Fruit fly (Drosophila melanogaster) whole organism, prepupa: ENCODE results near the gene Tmf.
A peak's percentile ranks its signal among the peaks of the same experiment; 100 is the strongest.

ENCODE experiments used
- Blimp-1 ChIP-seq: fragments of 200-800 bp; sonication (Bioruptor generic); optimal IDR thresholded peaks from 3 replicates; lab custom pipeline; 2017; ENCODE audit warnings: missing biosample characterization, missing genetic modification characterization, mild to moderate bottlenecking, moderate library complexity, missing genetic modification reagents
- CG10631 ChIP-seq: fragments of 200-800 bp; sonication (Bioruptor generic); optimal IDR thresholded peaks from 2 replicates; lab custom pipeline; 2016; ENCODE audit warnings: missing biosample characterization, missing genetic modification characterization
- CG10669 ChIP-seq: fragments of 200-800 bp; sonication (Bioruptor generic); optimal IDR thresholded peaks from 3 replicates; lab custom pipeline; 2018; ENCODE audit warnings: missing biosample characterization, mild to moderate bottlenecking, missing genetic modification characterization, moderate library complexity
- CG11294 ChIP-seq: fragments of 200-800 bp; sonication (Bioruptor generic); IDR thresholded peaks from 2 replicates; pipeline ENCODE4 v1.3.6; 2022; ENCODE audit warnings: missing biosample characterization, missing genetic modification characterization
- CG11762 ChIP-seq: fragments of 200-800 bp; sonication (Bioruptor generic); optimal IDR thresholded peaks from 3 replicates; lab custom pipeline; 2016; ENCODE audit warnings: missing biosample characterization, missing genetic modification characterization; ENCODE audit not compliant: insufficient read depth
- CG11902 ChIP-seq: fragments of 200-800 bp; sonication (Bioruptor generic); optimal IDR thresholded peaks from 3 replicates; lab custom pipeline; 2016; ENCODE audit warnings: missing biosample characterization, missing genetic modification characterization
- CG15336 ChIP-seq: fragments of 200-800 bp; sonication (Bioruptor generic); IDR thresholded peaks from 2 replicates; pipeline ENCODE4 v1.3.6; 2022; ENCODE audit warnings: missing biosample characterization, missing genetic modification characterization
- CG1621 ChIP-seq: fragments of 200-800 bp; sonication (Bioruptor generic); optimal IDR thresholded peaks from 3 replicates; lab custom pipeline; 2018; ENCODE audit warnings: missing biosample characterization, mild to moderate bottlenecking, missing genetic modification characterization
- CG16779 ChIP-seq: fragments of 200-800 bp; sonication (Bioruptor generic); optimal IDR thresholded peaks from 3 replicates; lab custom pipeline; 2017; ENCODE audit warnings: missing biosample characterization, mild to moderate bottlenecking, missing genetic modification characterization
- CG3032 ChIP-seq: fragments of 200-800 bp; optimal IDR thresholded peaks from 2 replicates; lab custom pipeline; 2019; ENCODE audit warnings: missing biosample characterization, mild to moderate bottlenecking, missing genetic modification characterization, moderate library complexity
- CG31627 ChIP-seq: fragments of 200-800 bp; sonication (Bioruptor generic); optimal IDR thresholded peaks from 3 replicates; lab custom pipeline; 2016; ENCODE audit warnings: missing biosample characterization, missing genetic modification characterization
- CG32006 ChIP-seq: fragments of 200-800 bp; sonication (Bioruptor generic); optimal IDR thresholded peaks from 3 replicates; lab custom pipeline; 2017; ENCODE audit warnings: missing biosample characterization, mild to moderate bottlenecking, missing genetic modification characterization
- CG34406 ChIP-seq: fragments of 200-800 bp; sonication (Bioruptor generic); optimal IDR thresholded peaks from 3 replicates; lab custom pipeline; 2016; ENCODE audit warnings: missing biosample characterization, missing genetic modification characterization
- CG3919 ChIP-seq: fragments of 200-800 bp; sonication (Bioruptor generic); optimal IDR thresholded peaks from 3 replicates; lab custom pipeline; 2016; ENCODE audit warnings: missing biosample characterization, missing genetic modification characterization
- CG4318 ChIP-seq: fragments of 200-800 bp; sonication (Bioruptor generic); optimal IDR thresholded peaks from 3 replicates; lab custom pipeline; 2017; ENCODE audit warnings: missing biosample characterization, mild to moderate bottlenecking, missing genetic modification characterization
- CG6276 ChIP-seq: fragments of 200-800 bp; sonication (Bioruptor generic); optimal IDR thresholded peaks from 2 replicates; lab custom pipeline; 2017; ENCODE audit warnings: missing biosample characterization, mild to moderate bottlenecking, missing genetic modification characterization
- CG6792 ChIP-seq: fragments of 200-800 bp; sonication (Bioruptor generic); optimal IDR thresholded peaks from 3 replicates; lab custom pipeline; 2016; ENCODE audit warnings: missing biosample characterization, missing genetic modification characterization
- CG6808 ChIP-seq: fragments of 200-800 bp; sonication (Bioruptor generic); optimal IDR thresholded peaks from 3 replicates; lab custom pipeline; 2017; ENCODE audit warnings: missing biosample characterization, missing genetic modification characterization, mild to moderate bottlenecking, moderate library complexity, missing genetic modification reagents
- CG7368 ChIP-seq: fragments of 200-800 bp; sonication (Bioruptor generic); optimal IDR thresholded peaks from 3 replicates; lab custom pipeline; 2016; ENCODE audit warnings: missing biosample characterization, missing genetic modification characterization
- CG8119 ChIP-seq: fragments of 200-800 bp; sonication (Bioruptor generic); IDR thresholded peaks from 3 replicates; pipeline ENCODE4 v1.3.6; 2022; ENCODE audit warnings: missing biosample characterization, missing genetic modification characterization
- CG8319 ChIP-seq: fragments of 200-800 bp; sonication (Bioruptor generic); optimal IDR thresholded peaks from 3 replicates; lab custom pipeline; 2016; ENCODE audit warnings: missing biosample characterization, missing genetic modification characterization
- CG8632 ChIP-seq: fragments of 200-800 bp; sonication (Bioruptor generic); optimal IDR thresholded peaks from 3 replicates; lab custom pipeline; 2016; ENCODE audit warnings: missing biosample characterization, missing genetic modification characterization
- Eip78C ChIP-seq: fragments of 200-800 bp; sonication (Bioruptor generic); peaks from one replicate; lab custom pipeline; 2016; ENCODE audit warnings: missing biosample characterization, missing genetic modification characterization
- Eip93F ChIP-seq: fragments of 200-800 bp; sonication (Bioruptor generic); optimal IDR thresholded peaks from 2 replicates; lab custom pipeline; 2016; ENCODE audit warnings: missing biosample characterization, mild to moderate bottlenecking, missing genetic modification characterization
- Ets21C ChIP-seq: fragments of 200-800 bp; sonication (Bioruptor generic); optimal IDR thresholded peaks from 3 replicates; lab custom pipeline; 2016; ENCODE audit warnings: missing biosample characterization, missing genetic modification characterization
- Ets96B ChIP-seq: fragments of 200-800 bp; optimal IDR thresholded peaks from 2 replicates; lab custom pipeline; 2019; ENCODE audit warnings: missing biosample characterization, mild to moderate bottlenecking, missing genetic modification characterization, moderate library complexity
- Hr38 ChIP-seq: sonication (Bioruptor generic); optimal IDR thresholded peaks from 2 replicates; lab custom pipeline; 2016; ENCODE audit warnings: missing biosample characterization, missing genetic modification characterization
- Hr39 ChIP-seq: fragments of 200-800 bp; sonication (Bioruptor generic); optimal IDR thresholded peaks from 2 replicates; lab custom pipeline; 2016; ENCODE audit warnings: missing biosample characterization, missing genetic modification characterization
- Hr4 ChIP-seq: fragments of 200-800 bp; sonication (Bioruptor generic); optimal IDR thresholded peaks from 3 replicates; lab custom pipeline; 2016; ENCODE audit warnings: missing biosample characterization, missing genetic modification characterization
- Lpt ChIP-seq: fragments of 200-800 bp; sonication (Bioruptor generic); optimal IDR thresholded peaks from 3 replicates; lab custom pipeline; 2016; ENCODE audit warnings: missing biosample characterization, missing genetic modification characterization
- Met ChIP-seq: fragments of 200-800 bp; sonication (Bioruptor generic); optimal IDR thresholded peaks from 3 replicates; lab custom pipeline; 2016; ENCODE audit warnings: missing biosample characterization, missing genetic modification characterization
- OdsH ChIP-seq: fragments of 200-800 bp; sonication (Bioruptor generic); optimal IDR thresholded peaks from 3 replicates; lab custom pipeline; 2016; ENCODE audit warnings: missing biosample characterization, missing genetic modification characterization
- Smox ChIP-seq: fragments of 200-800 bp; sonication (Bioruptor generic); optimal IDR thresholded peaks from 3 replicates; lab custom pipeline; 2016; ENCODE audit warnings: missing biosample characterization, missing genetic modification characterization
- Sox102F ChIP-seq: fragments of 200-800 bp; sonication (Bioruptor generic); optimal IDR thresholded peaks from 2 replicates; lab custom pipeline; 2016; ENCODE audit warnings: missing biosample characterization, mild to moderate bottlenecking, missing genetic modification characterization
- Sox14 ChIP-seq: fragments of 200-800 bp; sonication (Bioruptor generic); optimal IDR thresholded peaks from 3 replicates; lab custom pipeline; 2016; ENCODE audit warnings: missing biosample characterization, missing genetic modification characterization
- Sox15 ChIP-seq: fragments of 200-800 bp; sonication (Bioruptor generic); optimal IDR thresholded peaks from 3 replicates; lab custom pipeline; 2016; ENCODE audit warnings: missing biosample characterization, missing genetic modification characterization
- achi ChIP-seq: fragments of 200-800 bp; sonication (Bioruptor generic); optimal IDR thresholded peaks from 3 replicates; lab custom pipeline; 2016; ENCODE audit warnings: missing biosample characterization, missing genetic modification characterization
- cyc ChIP-seq: fragments of 200-800 bp; sonication (Bioruptor generic); optimal IDR thresholded peaks from 3 replicates; lab custom pipeline; 2016; ENCODE audit warnings: missing biosample characterization, missing genetic modification characterization
- eg ChIP-seq: fragments of 200-800 bp; sonication (Bioruptor generic); IDR thresholded peaks from 3 replicates; pipeline ENCODE4 v1.3.6; 2022; ENCODE audit warnings: missing biosample characterization, missing genetic modification characterization
- fd59A ChIP-seq: fragments of 200-800 bp; sonication (Bioruptor generic); optimal IDR thresholded peaks from 2 replicates; lab custom pipeline; 2017; ENCODE audit warnings: missing biosample characterization, mild to moderate bottlenecking, missing genetic modification characterization, missing genetic modification reagents
- fd85E ChIP-seq: fragments of 200-800 bp; sonication (Bioruptor generic); optimal IDR thresholded peaks from 3 replicates; lab custom pipeline; 2016; ENCODE audit warnings: missing biosample characterization, missing genetic modification characterization
- fkh ChIP-seq: fragments of 200-800 bp; sonication (Bioruptor generic); optimal IDR thresholded peaks from 3 replicates; lab custom pipeline; 2017; ENCODE audit warnings: missing biosample characterization, mild to moderate bottlenecking, missing genetic modification characterization, moderate library complexity
- net ChIP-seq: fragments of 200-800 bp; sonication (Bioruptor generic); optimal IDR thresholded peaks from 3 replicates; lab custom pipeline; 2016; ENCODE audit warnings: missing biosample characterization, missing genetic modification characterization
- salr ChIP-seq, 2 experiments: fragments of 200-800 bp; sonication (Bioruptor generic); optimal IDR thresholded peaks; 3 replicates each; lab custom pipeline; 2016 to 2018; ENCODE audit warnings: missing biosample characterization in 2 of 2, missing genetic modification characterization in 2 of 2, mild to moderate bottlenecking in 1 of 2
- ss ChIP-seq, 2 experiments: fragments of 200-800 bp; sonication (Bioruptor generic); optimal IDR thresholded peaks; 2 replicates in 1 of 2; 3 replicates in 1 of 2; lab custom pipeline; 2017 to 2018; ENCODE audit warnings: mild to moderate bottlenecking in 2 of 2, missing biosample characterization in 2 of 2, missing genetic modification characterization in 2 of 2, moderate library complexity in 1 of 2
- topi ChIP-seq: fragments of 200-800 bp; sonication (Bioruptor generic); optimal IDR thresholded peaks from 3 replicates; lab custom pipeline; 2016; ENCODE audit warnings: missing biosample characterization, missing genetic modification characterization
- vri ChIP-seq: fragments of 200-800 bp; sonication (Bioruptor generic); optimal IDR thresholded peaks from 3 replicates; lab custom pipeline; 2016; ENCODE audit warnings: missing biosample characterization, mild to moderate bottlenecking, missing genetic modification characterization

Tmf gene

DNA sequence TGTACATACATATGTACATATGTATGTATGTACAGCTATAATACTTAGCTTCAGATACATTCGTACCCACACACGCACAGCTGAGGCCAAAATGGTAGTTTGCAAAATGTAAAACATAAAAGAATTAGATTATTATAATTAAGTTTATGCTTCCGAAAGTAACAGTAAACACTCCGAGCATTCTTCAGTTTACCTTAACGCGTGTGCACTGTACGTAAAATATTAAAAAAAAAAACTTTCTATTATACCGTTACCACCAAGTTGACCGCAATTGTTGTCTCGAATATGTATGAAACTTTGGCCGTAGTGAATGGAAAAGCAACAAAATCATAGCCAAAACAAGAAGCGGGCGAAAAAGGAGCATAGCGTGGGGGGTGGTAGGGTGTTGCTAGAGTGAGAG, 10.4 kb downstream of the Tmf start (continued):
- peak; percentile 59 for TF ChIP-seq CG3032 (tag; lab: Kevin White, UChicago)
- TF ChIP-seq CG8632 (GFP tag; lab: Kevin White, UChicago): peak; percentile 67
- TF ChIP-seq CG11762 (GFP tag; lab: Kevin White, UChicago): peak; percentile 49
- peak; percentile 67 for TF ChIP-seq CG10631 (GFP tag; lab: Kevin White, UChicago)
- TF ChIP-seq CG10669 (GFP tag; lab: Kevin White, UChicago): peak; percentile 75
- peak; percentile 6 for TF ChIP-seq CG8319
- peak; percentile 78 for TF ChIP-seq Sox14 (GFP tag; lab: Kevin White, UChicago)
- peak; percentile 65 for TF ChIP-seq CG1621 (tag; lab: Kevin White, UChicago)

DNA sequence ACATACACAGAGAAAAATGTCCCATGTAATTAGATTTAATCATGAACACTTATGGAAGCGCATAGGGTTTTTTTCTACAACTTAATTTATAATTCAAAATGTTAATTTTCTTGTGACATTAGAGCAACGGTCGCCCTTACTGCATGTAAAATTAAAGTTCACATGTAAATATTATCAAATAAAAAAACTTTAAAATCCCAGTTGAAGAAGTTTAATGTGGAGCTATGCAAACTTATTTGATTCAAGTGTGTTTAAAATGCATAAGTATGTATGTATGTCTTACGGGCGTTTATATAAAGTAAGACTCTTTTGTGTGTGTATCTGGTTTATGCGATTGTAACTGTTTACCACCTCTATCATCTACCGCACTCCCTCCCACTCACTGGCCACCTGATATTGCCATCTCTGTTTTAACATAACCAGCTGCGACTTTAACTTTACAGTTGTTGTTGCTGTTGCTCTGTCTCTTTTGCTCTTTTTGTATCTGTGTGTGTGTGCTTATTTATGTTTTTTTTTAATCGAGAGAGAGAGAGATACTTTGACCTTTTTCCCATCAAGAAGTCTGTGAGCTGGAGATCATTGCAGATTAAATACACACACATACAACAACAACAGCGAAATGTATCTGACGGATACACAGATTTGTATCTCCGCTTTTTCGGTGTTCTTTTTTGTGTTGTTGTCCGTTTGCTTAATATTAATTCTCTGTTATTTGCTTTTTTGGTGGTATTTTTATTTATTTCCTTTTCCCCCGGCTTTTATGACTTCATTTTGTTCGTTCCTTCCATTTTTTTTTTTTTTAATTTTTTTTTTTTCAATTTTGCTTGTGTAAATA, 11.4 kb downstream of the Tmf start:
- no peak for TF ChIP-seq Hr38
- TF ChIP-seq CG3919 (GFP tag; lab: Kevin White, UChicago): peak; percentile 74
- TF ChIP-seq CG10669 (GFP tag; lab: Kevin White, UChicago): peak; percentile 66
- TF ChIP-seq fd85E: no peak
- peak; percentile 70 for TF ChIP-seq eg (GFP tag; lab: Robert Waterston, UW)
- TF ChIP-seq vri (GFP tag; lab: Kevin White, UChicago): peak; percentile 77
- peak; percentile 73 for TF ChIP-seq Ets96B (tag; lab: Kevin White, UChicago)
- TF ChIP-seq Eip93F (GFP tag; lab: Kevin White, UChicago): peak; percentile 85
- peak; percentile 88 for TF ChIP-seq CG15336
- peak; percentile 92 for TF ChIP-seq Smox (GFP tag; lab: Kevin White, UChicago)
- peak; percentile 93 for TF ChIP-seq OdsH (GFP tag; lab: Kevin White, UChicago)
- peak; percentile 91 for TF ChIP-seq Hr39 (GFP tag; lab: Kevin White, UChicago)
- peak; percentile 88 for TF ChIP-seq CG10631 (GFP tag; lab: Kevin White, UChicago)
- TF ChIP-seq CG6276 (GFP tag; lab: Kevin White, UChicago): peak; percentile 72
- TF ChIP-seq Hr4: peak; percentile 91
- peak; percentile 18 for TF ChIP-seq Blimp-1 (GFP tag; lab: Kevin White, UChicago)
- peak; percentile 90 for TF ChIP-seq CG4318 (GFP tag; lab: Kevin White, UChicago)
- peak; percentile 78 for TF ChIP-seq CG16779
- TF ChIP-seq achi: peak; percentile 87
- TF ChIP-seq fd59A: peak; percentile 87
- peak; percentile 94 for TF ChIP-seq Sox14 (GFP tag; lab: Kevin White, UChicago)
- TF ChIP-seq CG7368: peak; percentile 41
- TF ChIP-seq CG11762 (GFP tag; lab: Kevin White, UChicago): peak; percentile 48
- TF ChIP-seq cyc (GFP tag; lab: Kevin White, UChicago): peak; percentile 79
- peak; percentile 92 for TF ChIP-seq CG31627 (GFP tag; lab: Kevin White, UChicago)
- TF ChIP-seq CG8632 (GFP tag; lab: Kevin White, UChicago): peak; percentile 88
- peak; percentile 99 for TF ChIP-seq Eip78C (GFP tag; lab: Kevin White, UChicago)
- peak; percentile 92 for TF ChIP-seq CG34406
- peak; percentile 91 for TF ChIP-seq Ets21C (GFP tag; lab: Kevin White, UChicago)
- TF ChIP-seq Sox102F (GFP tag; lab: Kevin White, UChicago): peak; percentile 93
- peak; percentile 77 to 78 for TF ChIP-seq salr (GFP tag; optimal IDR thresholded peaks at IDR 0.05; lab: Kevin White, UChicago)
- peak; percentile 74 for TF ChIP-seq CG11902 (GFP tag; lab: Kevin White, UChicago)
- TF ChIP-seq Sox15 (GFP tag; lab: Kevin White, UChicago): peak; percentile 90
- TF ChIP-seq CG3032 (tag; lab: Kevin White, UChicago): peak; percentile 87
- peak; percentile 76 for TF ChIP-seq Lpt (GFP tag; lab: Kevin White, UChicago)
- peak; percentile 96 for TF ChIP-seq CG32006 (GFP tag; lab: Kevin White, UChicago)
- TF ChIP-seq Met: peak; percentile 92
- TF ChIP-seq CG11294 (GFP tag; lab: Robert Waterston, UW): peak; percentile 37; the same call in 1 of the 2 replicates
- peak; percentile 69 for TF ChIP-seq CG6808 (GFP tag; lab: Kevin White, UChicago)
- peak; percentile 86 for TF ChIP-seq net (GFP tag; lab: Kevin White, UChicago)
- peak; percentile 81 to 92 for TF ChIP-seq ss (GFP tag; optimal IDR thresholded peaks at IDR 0.05; lab: Kevin White, UChicago)
- peak; percentile 86 for TF ChIP-seq topi (GFP tag; lab: Kevin White, UChicago)
- peak; percentile 91 for TF ChIP-seq fkh (GFP tag; lab: Kevin White, UChicago)
- TF ChIP-seq CG6792: peak; percentile 90
- peak; percentile 91 for TF ChIP-seq CG8119 (GFP tag; lab: Robert Waterston, UW)
